Fruit fly (Drosophila melanogaster) whole organism, embryonic: ENCODE measurements around the gene CAH9.

Source experiments
- ATbp ChIP-seq: fragments of 200-800 bp; sonication (Bioruptor generic); optimal IDR thresholded peaks from 2 replicates; lab custom pipeline; 2017; ENCODE audit warnings: missing biosample characterization, mild to moderate bottlenecking, missing genetic modification characterization, missing genetic modification reagents
- BtbVII ChIP-seq: fragments of 200-800 bp; sonication (Bioruptor generic); optimal IDR thresholded peaks from 3 replicates; lab custom pipeline; 2017; ENCODE audit warnings: missing biosample characterization, mild to moderate bottlenecking, missing genetic modification characterization
- CG10979 ChIP-seq: fragments of 200-800 bp; sonication (Bioruptor generic); optimal IDR thresholded peaks from 2 replicates; lab custom pipeline; 2018; ENCODE audit warnings: missing biosample characterization, mild to moderate bottlenecking, missing genetic modification characterization, moderate library complexity
- CG11504 ChIP-seq: fragments of 200-800 bp; sonication (Bioruptor generic); optimal IDR thresholded peaks from 3 replicates; lab custom pipeline; 2019; ENCODE audit warnings: missing biosample characterization, mild to moderate bottlenecking, missing genetic modification characterization, moderate library complexity
- CG12104 ChIP-seq: fragments of 200-800 bp; sonication (Bioruptor generic); optimal IDR thresholded peaks from 3 replicates; lab custom pipeline; 2016; ENCODE audit warnings: missing biosample characterization, missing genetic modification characterization
- CG14667 ChIP-seq: fragments of 200-800 bp; sonication (Bioruptor generic); IDR thresholded peaks from 2 replicates; pipeline ENCODE4 v1.3.6; 2022; ENCODE audit warnings: missing biosample characterization, missing genetic modification characterization
- CG14860 ChIP-seq: fragments of 200-800 bp; sonication (Bioruptor generic); IDR thresholded peaks from 3 replicates; pipeline ENCODE4 v1.3.6; 2022; ENCODE audit warnings: missing biosample characterization, missing genetic modification characterization; ENCODE audit not compliant: partially characterized antibody
- CG15696 ChIP-seq: fragments of 200-800 bp; sonication (Bioruptor generic); optimal IDR thresholded peaks from 2 replicates; lab custom pipeline; 2019; ENCODE audit warnings: missing biosample characterization, mild to moderate bottlenecking, missing genetic modification characterization, moderate library complexity
- CG1647 ChIP-seq: fragments of 200-800 bp; sonication (Bioruptor generic); optimal IDR thresholded peaks from 3 replicates; lab custom pipeline; 2016; ENCODE audit warnings: missing biosample characterization, missing genetic modification characterization
- CG1792 ChIP-seq: fragments of 200-800 bp; sonication (Bioruptor generic); optimal IDR thresholded peaks from 2 replicates; lab custom pipeline; 2016; ENCODE audit warnings: missing biosample characterization, missing genetic modification characterization
- CG1832 ChIP-seq: fragments of 200-800 bp; sonication (Bioruptor generic); optimal IDR thresholded peaks from 2 replicates; lab custom pipeline; 2017; ENCODE audit warnings: missing biosample characterization, mild to moderate bottlenecking, missing genetic modification characterization, inconsistent platforms
- CG5180 ChIP-seq: fragments of 200-800 bp; sonication (Bioruptor generic); optimal IDR thresholded peaks from 3 replicates; lab custom pipeline; 2017; ENCODE audit warnings: missing biosample characterization, missing genetic modification characterization, mild to moderate bottlenecking, moderate library complexity, missing genetic modification reagents
- CG5245 ChIP-seq: fragments of 200-800 bp; sonication (Bioruptor generic); optimal IDR thresholded peaks from 3 replicates; lab custom pipeline; 2016; ENCODE audit warnings: missing biosample characterization, missing genetic modification characterization
- CG6689 ChIP-seq: fragments of 200-800 bp; sonication (Bioruptor generic); IDR thresholded peaks from 2 replicates; pipeline ENCODE4 v1.3.6; 2022; ENCODE audit warnings: missing biosample characterization, missing genetic modification characterization
- CG7745 ChIP-seq: fragments of 200-800 bp; sonication (Bioruptor generic); optimal IDR thresholded peaks from 2 replicates; lab custom pipeline; 2018; ENCODE audit warnings: missing biosample characterization, mild to moderate bottlenecking, missing genetic modification characterization, moderate library complexity
- CG7786 ChIP-seq: fragments of 200-800 bp; sonication (Bioruptor generic); optimal IDR thresholded peaks from 2 replicates; lab custom pipeline; 2016; ENCODE audit warnings: missing biosample characterization, missing genetic modification characterization
- CG7928 ChIP-seq: fragments of 200-800 bp; sonication (Bioruptor generic); optimal IDR thresholded peaks from 2 replicates; lab custom pipeline; 2017; ENCODE audit warnings: missing biosample characterization, mild to moderate bottlenecking, missing genetic modification characterization
- CG8359 ChIP-seq: fragments of 200-800 bp; sonication (Bioruptor generic); optimal IDR thresholded peaks from 2 replicates; lab custom pipeline; 2017; ENCODE audit warnings: missing biosample characterization, mild to moderate bottlenecking, missing genetic modification characterization, borderline replicate concordance
- CG9215 ChIP-seq: fragments of 200-800 bp; sonication (Bioruptor generic); IDR thresholded peaks from 2 replicates; pipeline ENCODE4 v1.3.6; 2022; ENCODE audit warnings: missing biosample characterization, missing genetic modification characterization
- CHES-1-like ChIP-seq: fragments of 200-800 bp; sonication (Bioruptor generic); optimal IDR thresholded peaks from 2 replicates; lab custom pipeline; 2016; ENCODE audit warnings: missing biosample characterization, missing genetic modification characterization
- Dip3 ChIP-seq: fragments of 200-800 bp; sonication (Bioruptor generic); optimal IDR thresholded peaks from 3 replicates; lab custom pipeline; 2016; ENCODE audit warnings: missing biosample characterization, missing genetic modification characterization
- HmgD ChIP-seq: fragments of 200-800 bp; sonication (Bioruptor generic); optimal IDR thresholded peaks from 3 replicates; lab custom pipeline; 2016; ENCODE audit warnings: missing biosample characterization, missing genetic modification characterization
- Hmx ChIP-seq: fragments of 200-800 bp; sonication (Bioruptor generic); optimal IDR thresholded peaks from 2 replicates; lab custom pipeline; 2016; ENCODE audit warnings: missing biosample characterization, missing genetic modification characterization
- Jarid2 ChIP-seq: fragments of 200-800 bp; sonication (Bioruptor generic); optimal IDR thresholded peaks from 3 replicates; lab custom pipeline; 2017; ENCODE audit warnings: mild to moderate bottlenecking, missing biosample characterization, missing genetic modification reagents, missing genetic modification characterization
- Lhr ChIP-seq: fragments of 200-800 bp; sonication (Bioruptor generic); optimal IDR thresholded peaks from 3 replicates; lab custom pipeline; 2017; ENCODE audit warnings: mild to moderate bottlenecking, missing biosample characterization, missing genetic modification reagents, missing genetic modification characterization
- Opbp ChIP-seq: fragments of 200-800 bp; sonication (Bioruptor generic); IDR thresholded peaks from 3 replicates; pipeline ENCODE4 v1.3.6; 2022; ENCODE audit warnings: missing biosample characterization, missing genetic modification characterization; ENCODE audit not compliant: partially characterized antibody
- Ravus ChIP-seq: fragments of 200-800 bp; sonication (Bioruptor generic); IDR thresholded peaks from 2 replicates; pipeline ENCODE4 v1.3.6; 2022; ENCODE audit warnings: missing biosample characterization, missing genetic modification characterization
- Rx ChIP-seq: fragments of 200-800 bp; sonication (Bioruptor generic); IDR thresholded peaks from 2 replicates; pipeline ENCODE4 v1.3.6; 2022; ENCODE audit warnings: missing biosample characterization, missing genetic modification characterization
- Six4 ChIP-seq: fragments of 200-800 bp; sonication (Bioruptor generic); optimal IDR thresholded peaks from 2 replicates; lab custom pipeline; 2016; ENCODE audit warnings: missing biosample characterization, missing genetic modification characterization
- Stat92E ChIP-seq, 3 experiments: fragments of >200 bp in 2 of 3; fragments of 200-800 bp in 1 of 3; sonication (Bioruptor generic) in 1 of 3; optimal IDR thresholded peaks; 2 replicates each; lab custom pipeline; 2017 to 2019; ENCODE audit warnings: missing biosample characterization in 3 of 3, missing genetic modification characterization in 3 of 3, mild to moderate bottlenecking in 1 of 3, moderate library complexity in 1 of 3
- Taf1 ChIP-seq: fragments of 200-800 bp; sonication (Bioruptor generic); IDR thresholded peaks from 2 replicates; pipeline ENCODE4 v1.3.6; 2022; ENCODE audit warnings: missing biosample characterization, missing genetic modification characterization
- YL-1 ChIP-seq: fragments of 200-800 bp; sonication (Bioruptor generic); optimal IDR thresholded peaks from 3 replicates; lab custom pipeline; 2017; ENCODE audit warnings: missing biosample characterization, mild to moderate bottlenecking, missing genetic modification characterization
- ab ChIP-seq: fragments of 200-800 bp; sonication (Bioruptor generic); optimal IDR thresholded peaks from 2 replicates; lab custom pipeline; 2016; ENCODE audit warnings: missing biosample characterization, missing genetic modification characterization
- amos ChIP-seq: fragments of 200-800 bp; sonication (Bioruptor generic); IDR thresholded peaks from 2 replicates; pipeline ENCODE4 v1.3.6; 2022; ENCODE audit warnings: missing biosample characterization, missing genetic modification characterization; ENCODE audit not compliant: partially characterized antibody
- aop ChIP-seq: fragments of 200-800 bp; sonication (Bioruptor generic); IDR thresholded peaks from 2 replicates; pipeline ENCODE4 v1.3.6; 2022; ENCODE audit warnings: missing biosample characterization, missing genetic modification characterization
- ems ChIP-seq: fragments of 200-800 bp; sonication (Bioruptor generic); optimal IDR thresholded peaks from 3 replicates; lab custom pipeline; 2016; ENCODE audit warnings: missing biosample characterization, missing genetic modification characterization
- eyg ChIP-seq: fragments of 200-800 bp; sonication (Bioruptor generic); optimal IDR thresholded peaks from 3 replicates; lab custom pipeline; 2016; ENCODE audit warnings: missing biosample characterization, missing genetic modification characterization
- fd96Cb ChIP-seq: fragments of 200-800 bp; sonication (Bioruptor generic); optimal IDR thresholded peaks from 2 replicates; lab custom pipeline; 2018; ENCODE audit warnings: missing biosample characterization, mild to moderate bottlenecking, missing genetic modification characterization, moderate library complexity
- fu2 ChIP-seq: fragments of 200-800 bp; sonication (Bioruptor generic); optimal IDR thresholded peaks from 2 replicates; lab custom pipeline; 2016; ENCODE audit warnings: missing biosample characterization, missing genetic modification characterization
- gt ChIP-seq: fragments of 200-800 bp; sonication (Bioruptor generic); IDR thresholded peaks from 2 replicates; pipeline ENCODE4 v1.3.6; 2022; ENCODE audit warnings: missing biosample characterization, missing genetic modification characterization
- lab ChIP-seq: fragments of 200-800 bp; sonication (Bioruptor generic); optimal IDR thresholded peaks from 3 replicates; lab custom pipeline; 2017; ENCODE audit warnings: missing biosample characterization, missing genetic modification characterization, mild to moderate bottlenecking, moderate library complexity, missing genetic modification reagents
- nom ChIP-seq: fragments of 200-800 bp; sonication (Bioruptor generic); optimal IDR thresholded peaks from 2 replicates; lab custom pipeline; 2017; ENCODE audit warnings: missing biosample characterization, missing genetic modification characterization, mild to moderate bottlenecking, moderate library complexity, missing genetic modification reagents
- org-1 ChIP-seq: fragments of 200-800 bp; sonication (Bioruptor generic); optimal IDR thresholded peaks from 2 replicates; lab custom pipeline; 2017; ENCODE audit warnings: missing biosample characterization, missing genetic modification characterization
- prd ChIP-seq, 3 experiments: fragments of >200 bp in 2 of 3; fragments of 200-800 bp in 1 of 3; sonication (Bioruptor generic) in 1 of 3; optimal IDR thresholded peaks in 2 of 3; IDR thresholded peaks in 1 of 3; 2 replicates in 2 of 3; 3 replicates in 1 of 3; pipeline versions ENCODE4 v1.3.6 to Lab custom; 2017 to 2022; ENCODE audit warnings: missing biosample characterization in 1 of 3, missing genetic modification characterization in 1 of 3
- rib ChIP-seq: fragments of 200-800 bp; sonication (Bioruptor generic); IDR thresholded peaks from 2 replicates; pipeline ENCODE4 v1.3.6; 2022; ENCODE audit warnings: missing biosample characterization, missing genetic modification characterization
- sens-2 ChIP-seq: fragments of 200-800 bp; sonication (Bioruptor generic); IDR thresholded peaks from 2 replicates; pipeline ENCODE4 v1.3.6; 2022; ENCODE audit warnings: missing biosample characterization, missing genetic modification characterization
- tna ChIP-seq: fragments of 200-800 bp; sonication (Bioruptor generic); IDR thresholded peaks from 2 replicates; pipeline ENCODE4 v1.3.6; 2022; ENCODE audit warnings: missing biosample characterization, missing genetic modification characterization; ENCODE audit not compliant: partially characterized antibody

The CAH9 gene

DNA sequence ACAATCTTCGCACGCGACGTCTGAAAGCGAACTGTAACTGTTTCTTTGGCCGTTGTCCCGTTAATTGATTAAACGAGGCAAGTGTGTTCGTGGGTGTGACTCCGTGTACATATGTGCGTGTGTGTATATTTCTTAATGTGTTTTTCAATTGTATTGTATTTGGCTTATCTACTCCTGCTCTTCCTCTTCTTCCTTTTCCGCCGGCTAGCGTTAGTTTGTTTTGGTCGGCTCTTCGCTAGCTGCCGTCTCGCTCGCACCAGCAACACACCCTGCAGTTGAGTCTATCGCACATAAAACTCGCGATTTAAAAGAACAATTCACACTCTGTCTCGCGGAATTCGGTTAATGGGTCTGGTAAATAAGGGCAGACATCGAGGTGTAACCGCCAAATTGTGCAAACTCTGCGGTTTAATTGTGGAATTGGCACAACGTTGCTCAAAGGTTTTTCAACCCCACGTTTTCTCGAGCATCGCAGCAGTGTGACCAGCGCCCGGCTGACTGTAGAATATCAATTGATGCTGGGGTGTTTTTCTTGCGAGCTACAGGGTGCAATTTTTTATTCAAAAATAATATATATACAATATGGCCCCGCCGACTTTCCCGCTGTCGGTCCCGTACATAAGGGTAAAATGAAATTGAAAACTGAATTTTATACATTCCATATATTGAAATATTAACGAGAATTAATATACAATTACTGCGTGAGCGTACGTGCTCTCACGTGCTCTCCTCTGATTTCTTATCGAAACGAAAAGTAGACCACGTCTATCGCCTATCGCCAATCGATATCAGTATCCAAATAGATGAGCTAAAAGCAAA is 6.0 kb upstream of the CAH9 start, which contains the start of the genes gb and CG5815 (continued):
- TF ChIP-seq CG1832 (GFP tag; lab: Kevin White, UChicago) (peak; percentile 77), sens-2 (GFP tag; lab: Robert Waterston, UW) (peak; percentile 73; the same call in 1 of the 2 replicates), CG7745 (tag; lab: Kevin White, UChicago) (no peak), ab (GFP tag; lab: Kevin White, UChicago) (peak; percentile 51), fd96Cb (tag; lab: Kevin White, UChicago) (peak; percentile 89), CG15696 (tag; lab: Kevin White, UChicago) (peak; percentile 93), prd (optimal IDR thresholded peaks at IDR 0.05; lab: Kevin White, UChicago) (no peak), prd (GFP tag; IDR thresholded peaks at IDR 0.05; lab: Robert Waterston, UW) (peak; percentile 95), fu2 (peak; percentile 79), CG6689 (GFP tag; lab: Robert Waterston, UW) (peak; percentile 86), eyg (no peak), Jarid2 (GFP tag; lab: Kevin White, UChicago) (peak; percentile 70), YL-1 (peak; percentile 93), CG1647 (GFP tag; lab: Kevin White, UChicago) (peak; percentile 91), ems (GFP tag; lab: Kevin White, UChicago) (peak; percentile 87), Taf1 (GFP tag; lab: Robert Waterston, UW) (peak; percentile 82), tna (GFP tag; lab: Robert Waterston, UW) (peak; percentile 86), Hmx (GFP tag; lab: Kevin White, UChicago) (peak; percentile 76), CG8359 (GFP tag; lab: Kevin White, UChicago) (peak; percentile 70), lab (GFP tag; lab: Kevin White, UChicago) (peak; percentile 95), BtbVII (peak; percentile 83), CG7928 (peak; percentile 74), ATbp (GFP tag; lab: Kevin White, UChicago) (peak; percentile 54), CG10979 (tag; lab: Kevin White, UChicago) (peak; percentile 83), Lhr (GFP tag; lab: Kevin White, UChicago) (peak; percentile 95), Rx (GFP tag; lab: Robert Waterston, UW) (peak; percentile 86), Ravus (GFP tag; lab: Robert Waterston, UW) (peak; percentile 68), org-1 (GFP tag; lab: Kevin White, UChicago) (peak; percentile 72), Dip3 (GFP tag; lab: Kevin White, UChicago) (peak; percentile 83), Opbp (GFP tag; lab: Robert Waterston, UW) (peak; percentile 86), CHES-1-like (peak; percentile 47), amos (GFP tag; lab: Robert Waterston, UW) (peak; percentile 86), CG5180 (GFP tag; lab: Kevin White, UChicago) (no peak), rib (GFP tag; lab: Robert Waterston, UW) (peak; percentile 83), CG11504 (tag; lab: Kevin White, UChicago) (peak; percentile 90), Six4 (GFP tag; lab: Kevin White, UChicago) (peak; percentile 89), HmgD (GFP tag; lab: Kevin White, UChicago) (no peak), CG14860 (peak; percentile 97), gt (GFP tag; lab: Robert Waterston, UW) (0 out of 2 replicates have a peak, but pooled peaks have one; percentile 38), CG7786 (GFP tag; lab: Kevin White, UChicago) (peak; percentile 67), CG12104 (GFP tag; lab: Kevin White, UChicago) (peak; percentile 85), CG1792 (GFP tag; lab: Kevin White, UChicago) (peak; percentile 17), CG5245 (peak; percentile 86), Stat92E (GFP tag; optimal IDR thresholded peaks at IDR 0.05; lab: Kevin White, UChicago) (peak in 1 of 3 experiments; percentile 34), nom (GFP tag; lab: Kevin White, UChicago) (no peak), aop (GFP tag; lab: Robert Waterston, UW) (0 out of 2 replicates have a peak, but pooled peaks have one; percentile 40), CG9215 (peak; percentile 89), CG14667 (GFP tag; lab: Robert Waterston, UW) (peak; percentile 87)
